Fruit fly (Drosophila melanogaster) S2 (cell line): ENCODE measurements around the gene Ptp69D.

Source experiments
- CG8478 ChIP-seq: fragments of >200 bp; optimal IDR thresholded peaks from 2 replicates; lab custom pipeline; 2018
- CTCF ChIP-seq, 2 experiments: fragments of >200 bp; optimal IDR thresholded peaks; 2 replicates each; lab custom pipeline; 2018

- TF ChIP-seq CTCF (optimal IDR thresholded peaks at IDR 0.05; lab: Kevin White, UChicago): no peak
- no peak for TF ChIP-seq CG8478
Measured at dm6 chr3L:12746241-12746640, 11.5 kb downstream of the Ptp69D start.
